Worm (Caenorhabditis elegans) whole organism, mixed stage, embryonic: ENCODE data around the gene C38C3.6.

ENCODE experiments used
- bed-3 ChIP-seq: fragments of 200-800 bp; sonication (Bioruptor generic); optimal IDR thresholded peaks from 3 replicates; lab custom pipeline; 2018; ENCODE audit warnings: mild to moderate bottlenecking, missing genetic modification characterization, moderate library complexity, missing compliant biosample characterization
- lsy-2 ChIP-seq: fragments of 150-350 bp; optimal IDR thresholded peaks from 2 replicates; lab custom pipeline; 2014; ENCODE audit warnings: missing biosample characterization, missing genetic modification characterization

DNA sequence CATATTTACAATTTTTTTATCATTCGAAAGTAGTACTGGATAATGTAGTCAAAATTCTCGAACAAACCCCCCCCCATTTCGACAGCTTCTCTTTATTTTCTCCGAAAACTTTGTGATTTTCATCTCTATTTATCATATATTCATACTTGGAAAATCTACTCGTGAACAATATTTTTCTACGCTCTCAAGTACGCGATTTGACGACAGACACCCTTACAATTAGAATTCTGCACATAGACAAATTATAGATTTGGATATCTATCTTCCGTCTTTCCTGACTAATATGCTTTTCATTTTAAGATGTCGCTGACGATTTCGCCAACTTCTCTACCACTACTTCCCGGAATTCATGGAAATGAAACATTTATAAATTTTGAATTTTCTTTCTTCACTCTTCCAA, 14.6 kb upstream of the C38C3.6 start, which contains the start of gene sru-28:
- TF ChIP-seq lsy-2 (tag; lab: Kevin White, UChicago) (no peak), bed-3 (GFP tag; lab: Kevin White, UChicago) (no peak)
